Fruit fly (Drosophila melanogaster): Measurements from ENCODE around the gene mip130.

mip130 gene

dm6 chrX:1952898-1953297 is 44.9 kb downstream of the mip130 start (continued):
- TF ChIP-seq ap (GFP tag; IDR thresholded peaks at IDR 0.05) (no peak), GATAe (GFP tag; conservative IDR thresholded peaks at IDR 0.05) (no peak), Xbp1 (GFP tag; optimal IDR thresholded peaks at IDR 0.05) (peak; percentile 85), Poxn (GFP tag; IDR thresholded peaks at IDR 0.05) (no peak), CG30403 (GFP tag; optimal IDR thresholded peaks at IDR 0.05) (peak; percentile 76), dysf (GFP tag; IDR thresholded peaks at IDR 0.05) (peak; percentile 78), Fer1 (GFP tag; optimal IDR thresholded peaks at IDR 0.05) (peak; percentile 32), dmrt11E (tag; optimal IDR thresholded peaks at IDR 0.05) (peak; percentile 29), cwo (GFP tag; optimal IDR thresholded peaks at IDR 0.05) (no peak), sob (GFP tag; IDR thresholded peaks at IDR 0.05) (peak; percentile 82), slou (GFP tag; optimal IDR thresholded peaks at IDR 0.05) (peak; percentile 49), CG12155 (GFP tag; optimal IDR thresholded peaks at IDR 0.05) (peak; percentile 17), CG12659 (GFP tag; optimal IDR thresholded peaks at IDR 0.05) (peak; percentile 22), CG34376 (GFP tag; optimal IDR thresholded peaks at IDR 0.05) (no peak), nerfin-1 (tag; optimal IDR thresholded peaks at IDR 0.05) (peak; percentile 38), chm (GFP tag; IDR thresholded peaks at IDR 0.05) (peak; percentile 66; the same call in 1 of the 2 replicates), CG15696 (tag; optimal IDR thresholded peaks at IDR 0.05) (peak; percentile 83), CG17802 (tag; optimal IDR thresholded peaks at IDR 0.05) (peak; percentile 36), hkb (optimal IDR thresholded peaks at IDR 0.05) (peak; percentile 97), hkb (GFP tag; IDR thresholded peaks at IDR 0.05) (no peak), CG9817 (tag; optimal IDR thresholded peaks at IDR 0.05) (peak; percentile 65), B-H1 (GFP tag; IDR thresholded peaks at IDR 0.05) (no peak), chinmo (GFP tag; IDR thresholded peaks at IDR 0.05; ENCODE audit: partially characterized antibody) (peak; percentile 36; the same call in 1 of the 4 replicates), gem (tag; optimal IDR thresholded peaks at IDR 0.05) (peak; percentile 42), Vsx1 (GFP tag; optimal IDR thresholded peaks at IDR 0.05) (no peak), Ravus (GFP tag; IDR thresholded peaks at IDR 0.05) (no peak), psq (GFP tag; optimal IDR thresholded peaks at IDR 0.05) (peak; percentile 31), stwl (tag; optimal IDR thresholded peaks at IDR 0.05) (peak; percentile 48), CG7271 (tag; optimal IDR thresholded peaks at IDR 0.05) (no peak), CG31441 (GFP tag; IDR thresholded peaks at IDR 0.05) (no peak), lab (GFP tag; optimal IDR thresholded peaks at IDR 0.05) (peak; percentile 29), gcm (GFP tag; optimal IDR thresholded peaks at IDR 0.05) (no peak), CG17361 (GFP tag; IDR thresholded peaks at IDR 0.05) (peak; percentile 55; the same call in 1 of the 3 replicates), Six4 (GFP tag; optimal IDR thresholded peaks at IDR 0.05) (no peak), Blimp-1 (GFP tag; optimal IDR thresholded peaks at IDR 0.05) (peak; percentile 51), Antp (GFP tag; optimal IDR thresholded peaks at IDR 0.05) (peak; percentile 87), Lpt (GFP tag; optimal IDR thresholded peaks at IDR 0.05) (no peak), Mes4 (GFP tag; optimal IDR thresholded peaks at IDR 0.05) (peak; percentile 32), twi (tag; optimal IDR thresholded peaks at IDR 0.05) (peak; percentile 17), caup (GFP tag; optimal IDR thresholded peaks at IDR 0.05; ENCODE audit: severe bottlenecking) (peak; percentile 46), CG11456 (GFP tag; IDR thresholded peaks at IDR 0.05) (peak; percentile 98), gro (GFP tag; optimal IDR thresholded peaks at IDR 0.05) (peak; percentile 6), CG4617 (GFP tag; optimal IDR thresholded peaks at IDR 0.05; ENCODE audit: borderline replicate concordance) (peak; percentile 27), CG16813 (GFP tag; IDR thresholded peaks at IDR 0.05; ENCODE audit: partially characterized antibody) (peak; percentile 32; the same call in 1 of the 3 replicates), tup (GFP tag; optimal IDR thresholded peaks at IDR 0.05) (no peak), CG13296 (GFP tag; optimal IDR thresholded peaks at IDR 0.05) (no peak), CG12104 (GFP tag; optimal IDR thresholded peaks at IDR 0.05) (no peak), CG4282 (GFP tag; optimal IDR thresholded peaks at IDR 0.05) (peak; percentile 70), CG6689 (GFP tag; IDR thresholded peaks at IDR 0.05) (peak; percentile 50; the same call in 1 of the 2 replicates), CG11560 (tag; IDR thresholded peaks at IDR 0.05) (peak; percentile 84), da (GFP tag; optimal IDR thresholded peaks at IDR 0.05) (peak; percentile 75)
